Fruit fly (Drosophila melanogaster): Measurements from ENCODE around the gene kmr.

The kmr gene

DNA sequence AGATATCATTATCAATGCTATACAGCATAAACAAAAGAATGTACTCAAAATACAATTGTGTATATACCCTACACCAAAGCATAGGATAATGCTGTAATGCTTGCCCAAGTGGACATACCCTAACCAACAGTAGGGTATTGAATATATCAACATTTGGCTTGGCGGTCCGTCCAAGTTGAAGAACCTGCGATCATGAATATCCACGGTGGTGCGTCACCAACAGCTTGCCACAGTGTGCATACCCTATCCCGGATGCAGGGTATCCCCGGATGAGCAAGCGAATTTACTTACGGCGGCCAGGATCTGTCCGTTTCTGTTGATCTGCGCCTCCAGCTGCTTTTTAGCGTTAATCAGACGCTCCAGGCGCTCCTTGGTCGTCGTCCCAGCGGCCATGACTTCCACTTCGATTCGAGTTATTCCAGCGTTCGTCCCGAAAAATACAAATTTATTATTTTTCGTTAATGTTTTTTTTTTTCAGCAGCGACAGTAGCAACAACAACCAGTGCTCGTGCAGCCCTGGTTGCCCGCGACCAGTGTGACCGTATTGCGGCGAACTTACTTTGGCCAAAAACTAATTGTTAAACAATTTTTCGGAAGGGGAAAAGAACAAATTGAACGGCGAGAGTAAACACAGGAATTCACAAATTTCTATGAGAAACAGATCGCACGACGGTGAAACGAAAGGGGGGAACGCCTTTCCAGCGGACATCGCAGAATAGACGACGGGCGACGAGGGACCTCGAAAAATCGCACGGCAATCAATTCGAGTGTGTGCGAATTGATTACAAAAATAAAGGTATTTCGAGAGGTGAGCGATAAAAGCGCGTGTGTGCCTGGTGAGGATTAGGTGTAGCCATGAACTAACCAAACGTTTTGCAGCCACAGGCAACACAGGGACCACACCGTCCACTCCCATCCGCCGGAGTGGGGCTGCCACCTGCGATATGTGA, 38.6 kb upstream of the kmr start, which contains the start of the genes Lkb1 and CG9588 (continued):
- peak; percentile 68 for TF ChIP-seq CG8319 (GFP tag; optimal IDR thresholded peaks at IDR 0.05)
- TF ChIP-seq Smox (GFP tag; optimal IDR thresholded peaks at IDR 0.05), result no peak
- peak; percentile 60 for TF ChIP-seq spab (GFP tag; optimal IDR thresholded peaks at IDR 0.05)
- TF ChIP-seq CG34406 (GFP tag; optimal IDR thresholded peaks at IDR 0.05), result peak; percentile 61
- peak; percentile 68 for TF ChIP-seq CG6792 (GFP tag; optimal IDR thresholded peaks at IDR 0.05)
- TF ChIP-seq eg (GFP tag; IDR thresholded peaks at IDR 0.05), result peak; percentile 92
- TF ChIP-seq acj6 (GFP tag; optimal IDR thresholded peaks at IDR 0.05), result peak; percentile 69
- TF ChIP-seq Ets96B (tag; optimal IDR thresholded peaks at IDR 0.05), result peak; percentile 40
- peak; percentile 19 to 51 for TF ChIP-seq ss (GFP tag; optimal IDR thresholded peaks at IDR 0.05)
- TF ChIP-seq Sox14 (GFP tag; optimal IDR thresholded peaks at IDR 0.05), result peak; percentile 78

DNA sequence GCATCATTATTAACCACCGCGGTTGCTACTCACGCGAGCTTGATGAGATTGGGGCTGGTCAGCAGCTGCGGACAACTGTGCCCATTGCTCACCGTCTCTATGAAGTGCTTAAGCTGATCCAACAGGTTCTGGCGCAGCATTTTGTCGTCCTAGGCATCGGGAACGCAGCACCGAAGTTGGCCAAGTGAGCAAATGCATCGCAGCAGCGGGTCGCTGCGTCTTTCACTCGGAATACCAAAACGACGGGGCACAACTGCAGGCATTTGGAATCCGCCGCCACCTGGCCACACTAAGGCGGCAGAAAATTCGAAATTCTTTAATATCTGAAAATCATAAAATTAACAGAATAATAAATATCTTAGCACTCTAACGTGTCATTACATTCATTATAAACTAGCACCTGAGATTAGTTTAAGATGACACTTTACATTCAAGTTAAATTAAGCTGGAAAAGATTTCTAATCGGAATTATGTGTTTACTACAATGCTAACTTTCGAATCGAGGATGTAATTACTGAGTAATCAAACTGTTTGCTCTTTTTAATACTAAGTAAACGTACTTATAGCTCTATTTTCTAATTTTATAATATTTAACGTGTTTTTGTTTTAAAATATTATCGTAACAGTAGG, 31.9 kb upstream of the kmr start:
- TF ChIP-seq achi (GFP tag; optimal IDR thresholded peaks at IDR 0.05) (no peak), lz (GFP tag; optimal IDR thresholded peaks at IDR 0.05) (peak; percentile 29), CG15336 (GFP tag; IDR thresholded peaks at IDR 0.05) (peak; percentile 16; the same call in 1 of the 2 replicates), vri (GFP tag; optimal IDR thresholded peaks at IDR 0.05) (no peak), Eip75B (GFP tag; optimal IDR thresholded peaks at IDR 0.05) (peak; percentile 1), CG6854 (GFP tag; optimal IDR thresholded peaks at IDR 0.05) (peak; percentile 53), Eip78C (GFP tag) (peak; percentile 18), CG11762 (GFP tag; optimal IDR thresholded peaks at IDR 0.05; ENCODE audit: insufficient read depth) (no peak), dac (GFP tag; optimal IDR thresholded peaks at IDR 0.05) (no peak), dsx (GFP tag; optimal IDR thresholded peaks at IDR 0.05; ENCODE audit: poor library complexity, severe bottlenecking) (peak; percentile 25), acj6 (GFP tag; optimal IDR thresholded peaks at IDR 0.05) (no peak)

DNA sequence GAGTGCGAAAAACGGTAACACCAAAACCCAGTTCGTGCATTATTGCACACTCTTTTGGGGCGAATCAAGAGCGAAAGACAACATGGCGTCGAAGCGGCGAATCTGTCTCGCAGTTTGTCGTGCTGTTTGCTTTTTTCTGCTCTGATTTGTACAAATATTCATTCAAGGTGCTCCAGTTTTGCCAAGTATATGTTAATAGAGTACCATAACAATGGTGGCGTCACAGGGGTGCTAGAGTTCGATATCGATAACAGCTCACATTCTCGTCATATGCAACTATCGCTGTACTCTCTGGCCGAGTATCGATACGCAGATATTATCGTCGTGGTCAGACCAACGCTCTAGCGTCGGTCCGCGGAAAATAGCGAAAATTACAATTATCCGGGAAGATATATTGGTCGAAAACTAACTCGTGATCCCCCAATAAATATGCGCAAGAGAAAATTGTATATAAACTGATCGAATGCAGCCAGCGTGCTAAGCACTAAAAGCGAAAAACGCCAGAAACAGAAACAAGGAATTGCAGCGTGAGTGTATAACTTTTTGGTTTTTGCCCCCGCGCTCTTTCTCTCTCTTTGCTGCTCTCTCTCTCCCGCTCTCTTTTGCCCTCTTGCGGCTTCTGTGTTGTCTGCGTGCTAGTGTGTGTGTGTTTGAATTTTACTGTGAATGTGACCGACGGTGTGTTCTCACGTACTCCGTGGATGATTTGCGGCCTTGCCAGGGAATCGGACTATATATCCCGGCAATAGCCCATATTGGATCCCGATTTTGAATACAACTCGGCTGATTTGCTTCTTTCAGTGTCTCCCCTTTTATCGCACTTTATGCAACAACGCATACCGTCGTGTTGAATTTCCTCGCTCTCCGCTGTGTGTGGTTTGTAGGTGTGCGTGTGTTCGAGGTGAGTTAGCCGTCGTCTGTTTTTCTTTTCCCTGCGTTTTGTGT, 31.1 kb upstream of the kmr start, which contains the start of gene flfl:
Gene flfl, plus strand, starts transcription at position 298 of the 945 bp plus-strand sequence.
- TF ChIP-seq fd59A (GFP tag; optimal IDR thresholded peaks at IDR 0.05), result no peak
- TF ChIP-seq Sox102F (GFP tag; optimal IDR thresholded peaks at IDR 0.05), result peak; percentile 1
- peak; percentile 36 for TF ChIP-seq CG6808 (GFP tag; optimal IDR thresholded peaks at IDR 0.05)
- peak; percentile 47 for TF ChIP-seq CG9139 (GFP tag; optimal IDR thresholded peaks at IDR 0.05)
- no peak for TF ChIP-seq achi (GFP tag; optimal IDR thresholded peaks at IDR 0.05)
- TF ChIP-seq fkh (GFP tag; optimal IDR thresholded peaks at IDR 0.05), result no peak
- no peak for TF ChIP-seq Met (GFP tag; optimal IDR thresholded peaks at IDR 0.05)
- no peak for TF ChIP-seq CG15336 (GFP tag; IDR thresholded peaks at IDR 0.05)
- peak; percentile 9 for TF ChIP-seq Smox (GFP tag; optimal IDR thresholded peaks at IDR 0.05)
- TF ChIP-seq CG16779 (tag; optimal IDR thresholded peaks at IDR 0.05), result peak; percentile 34
- peak; percentile 15 for TF ChIP-seq net (GFP tag; optimal IDR thresholded peaks at IDR 0.05)
- peak; percentile 29 for TF ChIP-seq CG6854 (GFP tag; optimal IDR thresholded peaks at IDR 0.05)
- TF ChIP-seq CG7368 (GFP tag; optimal IDR thresholded peaks at IDR 0.05), result no peak
- no peak for TF ChIP-seq Sox15 (GFP tag; optimal IDR thresholded peaks at IDR 0.05)
- no peak for TF ChIP-seq ss (GFP tag; optimal IDR thresholded peaks at IDR 0.05)
- no peak for TF ChIP-seq CG4318 (GFP tag; optimal IDR thresholded peaks at IDR 0.05)
- peak; percentile 1 for TF ChIP-seq CG32006 (GFP tag; optimal IDR thresholded peaks at IDR 0.05)
- no peak for TF ChIP-seq CG10631 (GFP tag; optimal IDR thresholded peaks at IDR 0.05)
- TF ChIP-seq cyc (GFP tag; optimal IDR thresholded peaks at IDR 0.05), result no peak
- peak; percentile 40 for TF ChIP-seq Sox14 (GFP tag; optimal IDR thresholded peaks at IDR 0.05)
- TF ChIP-seq esn (GFP tag; optimal IDR thresholded peaks at IDR 0.05), result peak; percentile 7
- peak; percentile 20 for TF ChIP-seq lz (GFP tag; optimal IDR thresholded peaks at IDR 0.05)
- no peak for TF ChIP-seq Blimp-1 (GFP tag; optimal IDR thresholded peaks at IDR 0.05)
- peak; percentile 64 for TF ChIP-seq Eip78C (GFP tag)
- TF ChIP-seq CG31627 (GFP tag; optimal IDR thresholded peaks at IDR 0.05), result peak; percentile 36
- peak; percentile 76 for TF ChIP-seq svp (GFP tag)
- peak; percentile 22 for TF ChIP-seq vri (GFP tag; optimal IDR thresholded peaks at IDR 0.05)
- TF ChIP-seq topi (GFP tag; optimal IDR thresholded peaks at IDR 0.05), result peak; percentile 9
- TF ChIP-seq CG3032 (tag; optimal IDR thresholded peaks at IDR 0.05), result peak; percentile 34
- TF ChIP-seq CG11294 (GFP tag; IDR thresholded peaks at IDR 0.05), result no peak
